Worm (Caenorhabditis elegans) whole organism, late embryonic: ENCODE measurements around the gene F22B3.8.
A peak's percentile ranks its signal among the peaks of the same experiment; 100 is the strongest.
"Not testable (repeated sequence)": the region's sequence is repeated elsewhere in the genome, so short reads cannot be mapped to it uniquely, and the experiment has no call there.

ENCODE experiments used
- F13H6.1 ChIP-seq: sonication (generic microtip); optimal IDR thresholded peaks from 2 replicates; lab custom pipeline; 2016; ENCODE audit warnings: missing genetic modification characterization, missing compliant biosample characterization
- K02D7.2 ChIP-seq: sonication (generic microtip); optimal IDR thresholded peaks from 2 replicates; lab custom pipeline; 2017; ENCODE audit warnings: mild to moderate bottlenecking, missing genetic modification characterization, missing compliant biosample characterization
- K09A11.1 ChIP-seq: sonication (generic microtip); optimal IDR thresholded peaks from 2 replicates; lab custom pipeline; 2017; ENCODE audit warnings: antibody characterized with exemption, mild to moderate bottlenecking, missing genetic modification characterization, missing compliant biosample characterization; ENCODE audit not compliant: insufficient read depth
- Y22D7AL.16 ChIP-seq: sonication (generic microtip); optimal IDR thresholded peaks from 2 replicates; lab custom pipeline; 2016; ENCODE audit warnings: missing genetic modification characterization, missing compliant biosample characterization
- ama-1 ChIP-seq: fragments of 150-350 bp; optimal IDR thresholded peaks from 2 replicates; lab custom pipeline; 2014
- ceh-14 ChIP-seq: sonication (generic microtip); optimal IDR thresholded peaks from 2 replicates; lab custom pipeline; 2016; ENCODE audit warnings: missing genotype, missing genetic modification characterization, missing compliant biosample characterization
- ceh-18 ChIP-seq: sonication (generic microtip); optimal IDR thresholded peaks from 2 replicates; lab custom pipeline; 2016; ENCODE audit warnings: missing genetic modification characterization, missing compliant biosample characterization
- ceh-2 ChIP-seq: sonication (generic microtip); optimal IDR thresholded peaks from 2 replicates; lab custom pipeline; 2016; ENCODE audit warnings: missing genotype, missing genetic modification characterization, missing compliant biosample characterization
- ceh-24 ChIP-seq: sonication (generic microtip); optimal IDR thresholded peaks from 2 replicates; lab custom pipeline; 2016; ENCODE audit warnings: mild to moderate bottlenecking, missing genetic modification characterization, missing compliant biosample characterization
- ceh-34 ChIP-seq: sonication (generic microtip); optimal IDR thresholded peaks from 2 replicates; lab custom pipeline; 2016; ENCODE audit warnings: mild to moderate bottlenecking, missing genetic modification characterization, missing compliant biosample characterization
- dmd-4 ChIP-seq: sonication (generic microtip); optimal IDR thresholded peaks from 2 replicates; lab custom pipeline; 2016; ENCODE audit warnings: borderline replicate concordance, missing genetic modification characterization, missing compliant biosample characterization
- elt-2 ChIP-seq: sonication (generic microtip); optimal IDR thresholded peaks from 2 replicates; lab custom pipeline; 2016; ENCODE audit warnings: missing genetic modification reagents, missing genetic modification characterization, missing compliant biosample characterization
- ets-4 ChIP-seq: sonication (generic microtip); optimal IDR thresholded peaks from 2 replicates; lab custom pipeline; 2016; ENCODE audit warnings: missing genetic modification characterization, missing compliant biosample characterization
- gmeb-2 ChIP-seq: sonication (generic microtip); optimal IDR thresholded peaks from 2 replicates; lab custom pipeline; 2016; ENCODE audit warnings: missing genetic modification characterization, inconsistent platforms, missing compliant biosample characterization
- hlh-30 ChIP-seq: sonication (generic microtip); optimal IDR thresholded peaks from 2 replicates; lab custom pipeline; 2017; ENCODE audit warnings: antibody characterized with exemption, missing genetic modification characterization, missing compliant biosample characterization; ENCODE audit not compliant: insufficient read depth
- hlh-6 ChIP-seq: sonication (generic microtip); optimal IDR thresholded peaks from 2 replicates; lab custom pipeline; 2016; ENCODE audit warnings: missing genotype, missing genetic modification characterization, missing compliant biosample characterization
- madf-2 ChIP-seq: sonication (generic microtip); optimal IDR thresholded peaks from 2 replicates; lab custom pipeline; 2017; ENCODE audit warnings: missing genetic modification characterization, missing compliant biosample characterization
- nfya-1 ChIP-seq: sonication (generic microtip); optimal IDR thresholded peaks from 2 replicates; lab custom pipeline; 2017; ENCODE audit warnings: missing genetic modification characterization, mild to moderate bottlenecking, missing compliant biosample characterization, antibody characterized with exemption, moderate library complexity
- nhr-232 ChIP-seq: sonication (generic microtip); optimal IDR thresholded peaks from 2 replicates; lab custom pipeline; 2016; ENCODE audit warnings: missing genetic modification characterization, missing compliant biosample characterization
- pha-2 ChIP-seq: sonication (generic microtip); optimal IDR thresholded peaks from 2 replicates; lab custom pipeline; 2017; ENCODE audit warnings: mild to moderate bottlenecking, missing genetic modification characterization, missing compliant biosample characterization
- pha-4 ChIP-seq: fragments of 150-350 bp; optimal IDR thresholded peaks from 2 replicates; lab custom pipeline; 2018; ENCODE audit warnings: missing biosample characterization, missing genetic modification reagents, missing genetic modification characterization
- pqm-1 ChIP-seq: sonication (generic microtip); optimal IDR thresholded peaks from 2 replicates; lab custom pipeline; 2016; ENCODE audit warnings: missing genetic modification characterization, missing compliant biosample characterization
- pros-1 ChIP-seq: fragments of 150-350 bp; optimal IDR thresholded peaks from 2 replicates; lab custom pipeline; 2014; ENCODE audit warnings: missing biosample characterization, missing genetic modification reagents, missing genetic modification characterization
- ref-2 ChIP-seq: sonication (generic microtip); optimal IDR thresholded peaks from 2 replicates; lab custom pipeline; 2016; ENCODE audit warnings: missing genetic modification characterization, missing compliant biosample characterization
- sdc-2 ChIP-seq: sonication (generic microtip); optimal IDR thresholded peaks from 2 replicates; lab custom pipeline; 2016; ENCODE audit warnings: missing genotype, missing genetic modification characterization, missing compliant biosample characterization
- sox-2 ChIP-seq: fragments of 200-800 bp; sonication (Bioruptor generic); IDR thresholded peaks from 2 replicates; pipeline ENCODE4 v1.3.6; 2022; ENCODE audit warnings: missing genetic modification reagents, missing genetic modification characterization, missing compliant biosample characterization
- tbx-2 ChIP-seq: sonication (generic microtip); optimal IDR thresholded peaks from 2 replicates; lab custom pipeline; 2016; ENCODE audit warnings: missing genetic modification characterization, missing compliant biosample characterization
- tbx-7 ChIP-seq: sonication (generic microtip); optimal IDR thresholded peaks from 2 replicates; lab custom pipeline; 2016; ENCODE audit warnings: missing genotype, missing genetic modification characterization, missing compliant biosample characterization
- unc-55 ChIP-seq: sonication (generic microtip); optimal IDR thresholded peaks from 2 replicates; lab custom pipeline; 2017; ENCODE audit warnings: missing biosample characterization, missing genetic modification reagents, missing genetic modification characterization
- unc-86 ChIP-seq: sonication (generic microtip); optimal IDR thresholded peaks from 2 replicates; lab custom pipeline; 2016; ENCODE audit warnings: missing genetic modification characterization, missing compliant biosample characterization

Gene F22B3.8

DNA sequence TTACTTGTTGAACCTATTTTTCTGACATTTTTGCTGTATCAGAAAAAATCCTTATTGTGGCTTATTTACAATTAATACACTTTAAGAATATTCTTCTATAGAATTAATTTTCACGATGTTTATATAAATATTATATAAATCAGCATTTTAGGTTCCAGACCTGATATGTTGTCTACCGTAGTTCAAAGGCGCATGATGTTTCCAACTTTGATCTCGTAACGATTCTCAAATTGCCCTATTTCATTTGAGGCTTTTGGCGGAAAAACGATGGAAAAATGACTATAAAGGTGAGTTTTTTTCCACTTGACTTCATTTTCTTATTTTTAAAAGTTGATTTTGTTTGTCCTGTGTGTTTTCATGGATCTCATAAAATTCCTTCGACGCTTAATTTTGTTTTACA lies 14.6 kb downstream of the F22B3.8 start, which contains the start of gene gfat-2:
gfat-2 (plus strand) TSS at position 145 of the 400 bp plus-strand sequence.
- TF ChIP-seq ceh-2 (tag; lab: Kevin White, UChicago) (no peak), pqm-1 (tag; lab: Kevin White, UChicago) (no peak), sdc-2 (tag; lab: Kevin White, UChicago) (no peak)

DNA sequence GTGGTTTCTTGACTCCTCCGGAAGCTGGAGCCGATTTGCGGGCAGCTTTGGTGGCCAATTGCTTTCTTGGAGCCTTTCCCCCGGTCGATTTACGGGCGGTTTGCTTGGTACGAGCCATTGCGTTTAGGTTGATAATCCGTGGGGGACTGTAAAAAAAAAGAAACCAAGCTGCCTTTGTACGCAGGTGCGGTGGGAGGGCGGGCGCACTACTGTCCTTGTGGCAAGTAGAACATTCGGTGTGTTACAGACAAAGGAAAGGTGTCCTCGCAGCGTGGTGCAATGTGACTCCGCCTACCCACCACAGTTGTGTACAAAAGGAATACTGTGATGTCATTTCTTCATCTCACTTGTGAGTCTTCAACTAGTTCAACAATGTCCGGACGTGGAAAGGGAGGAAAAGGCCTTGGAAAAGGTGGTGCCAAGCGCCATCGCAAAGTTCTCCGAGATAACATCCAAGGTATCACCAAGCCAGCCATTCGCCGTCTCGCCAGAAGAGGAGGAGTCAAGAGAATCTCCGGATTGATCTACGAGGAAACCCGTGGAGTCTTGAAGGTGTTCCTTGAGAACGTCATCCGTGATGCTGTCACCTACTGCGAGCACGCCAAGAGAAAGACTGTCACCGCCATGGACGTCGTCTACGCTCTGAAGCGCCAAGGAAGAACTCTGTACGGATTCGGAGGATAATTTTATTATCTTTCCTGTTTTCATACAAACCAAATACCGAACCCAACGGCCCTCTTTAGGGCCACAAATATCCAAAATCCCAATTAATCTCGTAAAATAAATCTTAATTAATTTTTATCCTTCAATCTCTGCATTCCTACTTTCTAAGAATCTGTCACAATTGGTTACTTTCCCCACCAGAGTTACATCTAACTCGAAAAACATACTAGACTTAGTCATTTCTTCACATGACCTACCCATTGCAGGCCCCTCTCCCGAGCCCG lies 17.7 kb downstream of the F22B3.8 start, which contains the start of the genes his-63 and his-64:
his-63 (minus strand) TSS at position 118 of the 947 bp plus-strand sequence.
his-64 (plus strand) TSS at position 373 of the 947 bp plus-strand sequence.
- TF ChIP-seq sox-2, result peak; percentile 36
- peak; percentile 3 for TF ChIP-seq ref-2 (tag; lab: Kevin White, UChicago)

DNA sequence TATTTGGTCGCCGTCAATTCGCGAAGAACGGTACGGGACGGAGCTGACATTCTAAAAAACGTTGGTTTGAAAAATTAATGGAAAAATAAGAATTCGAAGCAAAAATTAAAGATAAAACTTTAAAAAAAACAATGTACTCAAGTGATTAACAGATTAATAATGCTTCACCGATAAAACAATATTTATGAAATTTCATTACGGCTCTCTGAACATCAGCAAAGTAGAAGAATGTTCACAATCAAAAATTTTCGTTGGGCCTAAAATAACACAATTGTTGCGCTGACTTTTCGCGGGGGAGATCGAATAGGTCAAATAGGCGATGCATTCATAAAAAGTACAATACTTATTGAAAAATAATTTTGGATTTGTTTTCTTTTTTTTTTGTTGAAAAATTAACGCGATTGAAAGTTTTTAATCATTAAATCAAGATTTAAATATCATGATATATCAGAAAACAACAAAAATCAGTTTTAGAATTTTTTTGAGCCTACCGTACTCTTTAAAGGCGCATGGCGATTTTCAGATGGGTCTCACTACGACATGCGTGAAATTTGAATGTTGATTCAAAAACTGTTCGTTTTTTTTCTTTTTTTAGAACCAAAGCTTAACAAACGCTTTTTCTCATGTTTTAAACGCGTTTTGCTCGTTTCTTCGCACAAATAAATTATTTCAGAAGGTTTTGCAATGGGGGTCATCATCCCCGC lies 21.3 kb downstream of the F22B3.8 start, which contains the start of the genes memi-3 and cyp-31A2:
memi-3 (minus strand) TSS at position 51 of the 704 bp plus-strand sequence.
cyp-31A2 (plus strand) TSS at position 674 of the 704 bp plus-strand sequence.
- TF ChIP-seq K02D7.2 (tag; lab: Kevin White, UChicago) (no peak), F13H6.1 (tag; lab: Kevin White, UChicago) (no peak), madf-2 (no peak), tbx-7 (tag; lab: Kevin White, UChicago) (no peak), sox-2 (no peak), pha-4 (tag; lab: Kevin White, UChicago) (no peak), unc-55 (GFP tag; lab: Kevin White, UChicago) (no peak), ceh-18 (tag; lab: Kevin White, UChicago) (no peak), elt-2 (tag; lab: Kevin White, UChicago) (no peak), ets-4 (tag; lab: Kevin White, UChicago) (no peak), hlh-6 (tag; lab: Kevin White, UChicago) (no peak), Y22D7AL.16 (tag; lab: Kevin White, UChicago) (no peak), unc-86 (tag; lab: Kevin White, UChicago) (no peak), nfya-1 (no peak), tbx-2 (no peak), K09A11.1 (tag; lab: Kevin White, UChicago) (no peak), ceh-34 (tag; lab: Kevin White, UChicago) (no peak), hlh-30 (tag; lab: Kevin White, UChicago) (no peak), dmd-4 (tag; lab: Kevin White, UChicago) (no peak)

DNA sequence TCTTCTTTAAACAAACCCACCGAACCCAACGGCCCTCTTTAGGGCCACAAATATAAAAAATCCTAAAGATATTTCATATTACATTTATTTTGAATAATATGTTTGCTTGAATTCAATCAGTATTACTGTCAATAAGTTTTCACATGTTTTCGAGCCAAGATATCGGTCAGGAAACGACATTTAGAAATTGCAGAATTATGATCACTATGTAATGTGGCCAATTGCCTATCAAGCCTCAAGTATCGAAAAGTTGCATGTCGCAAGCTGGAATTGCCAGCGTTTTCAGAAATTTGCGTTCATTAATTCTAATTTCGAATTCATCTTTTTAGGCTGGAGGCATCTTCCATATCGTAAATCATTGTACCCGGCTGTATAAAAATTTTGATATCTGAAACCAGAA lies 23.2 kb downstream of the F22B3.8 start:
- TF ChIP-seq nhr-232 (tag; lab: Kevin White, UChicago) (no peak), pros-1 (tag; lab: Kevin White, UChicago) (no peak), ama-1 (lab: Kevin White, UChicago) (no peak), ceh-24 (tag; lab: Kevin White, UChicago) (no peak), ceh-14 (tag; lab: Kevin White, UChicago) (no peak), F13H6.1 (tag; lab: Kevin White, UChicago) (no peak), sox-2 (no peak), gmeb-2 (tag; lab: Kevin White, UChicago) (no peak)

DNA sequence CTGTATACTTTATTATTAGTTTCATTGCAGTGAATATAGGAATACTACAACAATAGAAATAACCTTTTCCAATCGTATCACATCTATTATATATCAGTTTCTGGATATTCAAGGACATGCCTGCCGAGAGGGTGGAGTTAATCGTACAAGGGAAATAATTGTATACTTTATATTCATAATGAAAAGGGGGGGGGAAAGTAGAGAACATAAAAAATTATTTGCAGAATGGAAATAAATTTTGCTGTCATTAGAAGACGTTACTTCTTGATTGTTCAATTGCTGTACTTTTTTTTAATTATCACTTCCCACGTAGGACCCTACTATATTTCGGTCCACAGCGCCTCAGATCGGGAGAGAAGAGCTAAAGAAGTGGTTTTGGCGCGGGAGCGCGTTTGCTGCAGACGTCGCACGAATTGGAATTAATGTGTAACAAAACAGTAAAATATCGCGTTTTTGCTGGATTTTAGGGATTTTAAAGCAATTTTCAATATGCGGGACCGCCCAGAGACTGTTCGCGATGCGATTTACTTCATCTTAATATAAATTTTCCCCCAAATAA lies 26.4 kb downstream of the F22B3.8 start, which contains the start of gene dsl-6:
dsl-6 (minus strand) TSS at position 51 of the 559 bp plus-strand sequence.
- TF ChIP-seq ceh-34, gmeb-2, pha-2 (tag; lab: Kevin White, UChicago): not testable (repeated sequence)
